Fruit fly (Drosophila melanogaster): ENCODE results near the gene fid.

fid gene

DNA sequence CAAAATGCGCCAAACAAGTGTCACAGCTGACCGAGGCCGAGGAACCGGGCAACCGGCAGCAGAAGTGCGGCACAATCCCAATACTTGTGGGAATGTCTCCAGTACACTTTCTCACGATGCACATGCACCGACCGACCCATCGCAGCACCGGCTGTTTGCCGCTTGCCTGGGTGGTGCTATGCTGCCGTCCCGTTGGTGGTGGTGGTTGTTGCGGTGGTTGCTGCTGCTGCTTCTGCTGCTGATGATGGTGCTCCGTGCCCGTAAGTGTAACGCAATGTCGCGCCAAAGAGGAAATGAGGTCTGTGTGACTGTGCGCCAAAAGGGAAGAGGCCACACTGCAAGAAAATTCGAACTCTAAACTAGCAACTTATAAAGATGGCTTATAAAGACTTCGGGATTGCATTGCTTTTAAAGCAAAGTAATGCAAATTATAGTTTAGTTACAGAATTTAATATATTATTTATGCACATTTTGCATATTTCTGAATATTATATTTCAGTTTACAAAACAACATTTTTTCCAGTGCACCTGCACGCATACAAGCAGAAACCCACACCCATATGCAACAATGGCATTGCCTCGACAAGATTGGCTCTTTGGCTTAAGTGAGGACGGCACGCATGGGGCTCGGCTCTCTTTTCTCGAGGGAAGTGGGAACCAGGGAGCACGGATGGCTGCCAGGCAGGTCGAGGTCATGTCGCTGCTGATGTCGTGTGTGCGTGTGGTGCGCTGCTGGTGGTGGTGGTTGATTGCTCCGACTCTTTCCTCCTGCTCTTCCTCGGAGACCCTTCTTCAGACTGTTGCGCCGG is 26.5 kb downstream of the fid start, which contains the start of gene CG43116 (continued):
- TF ChIP-seq oc (tag; optimal IDR thresholded peaks at IDR 0.05), result peak; percentile 91
- peak; percentile 80 for TF ChIP-seq tap (tag; optimal IDR thresholded peaks at IDR 0.05)
- peak; percentile 94 for TF ChIP-seq nom (GFP tag; optimal IDR thresholded peaks at IDR 0.05)
- peak; percentile 85 for TF ChIP-seq sim (GFP tag; IDR thresholded peaks at IDR 0.05)
- TF ChIP-seq ind (GFP tag; optimal IDR thresholded peaks at IDR 0.05), result no peak
- peak; percentile 91 for TF ChIP-seq CG2875 (GFP tag; optimal IDR thresholded peaks at IDR 0.05)
- peak; percentile 32; the same call in 1 of the 2 replicates for TF ChIP-seq Ravus (GFP tag; IDR thresholded peaks at IDR 0.05)
- TF ChIP-seq Hey (tag; optimal IDR thresholded peaks at IDR 0.05), result no peak
- peak; percentile 28; the same call in 1 of the 2 replicates for TF ChIP-seq aop (GFP tag; IDR thresholded peaks at IDR 0.05)
- peak; percentile 93 for TF ChIP-seq CG17328 (GFP tag; IDR thresholded peaks at IDR 0.05)
- no peak for TF ChIP-seq Antp (GFP tag; optimal IDR thresholded peaks at IDR 0.05)
- peak; percentile 93 for TF ChIP-seq row (GFP tag; IDR thresholded peaks at IDR 0.05)
- peak; percentile 85 for TF ChIP-seq tio (GFP tag; optimal IDR thresholded peaks at IDR 0.05)
- no peak for TF ChIP-seq sna (GFP tag; IDR thresholded peaks at IDR 0.05; ENCODE audit: partially characterized antibody)

dm6 chr3R:25997068-25997714 is 27.3 kb downstream of the fid start:
- no peak for TF ChIP-seq CG4360 (GFP tag; IDR thresholded peaks at IDR 0.05)
- TF ChIP-seq CG11695 (GFP tag; IDR thresholded peaks at IDR 0.05), result peak; percentile 71
- no peak for TF ChIP-seq Dek (tag; optimal IDR thresholded peaks at IDR 0.05)
- no peak for TF ChIP-seq sd (tag; optimal IDR thresholded peaks at IDR 0.05)
- peak; percentile 19 for TF ChIP-seq bab2 (GFP tag; optimal IDR thresholded peaks at IDR 0.05)
- peak; percentile 66 for TF ChIP-seq CG6654 (GFP tag; optimal IDR thresholded peaks at IDR 0.05)
- TF ChIP-seq CG10321 (GFP tag; IDR thresholded peaks at IDR 0.05), result no peak
- peak; percentile 82 for TF ChIP-seq CG10431 (GFP tag; optimal IDR thresholded peaks at IDR 0.05)
- TF ChIP-seq CG1792 (GFP tag; optimal IDR thresholded peaks at IDR 0.05), result no peak
- peak; percentile 85 for TF ChIP-seq CG8388 (GFP tag; optimal IDR thresholded peaks at IDR 0.05)
- no peak for TF ChIP-seq Poxn (GFP tag; IDR thresholded peaks at IDR 0.05)
- peak; percentile 11 for TF ChIP-seq scrt (GFP tag; optimal IDR thresholded peaks at IDR 0.05)
- peak; percentile 92 for TF ChIP-seq D19A (tag; optimal IDR thresholded peaks at IDR 0.05)
- no peak for TF ChIP-seq bigmax (GFP tag; optimal IDR thresholded peaks at IDR 0.05)
- no peak for TF ChIP-seq mld (GFP tag; IDR thresholded peaks at IDR 0.05; ENCODE audit: partially characterized antibody)
- peak; percentile 33; the same call in 1 of the 3 replicates for TF ChIP-seq otp (GFP tag; IDR thresholded peaks at IDR 0.05)
- peak; percentile 70 for TF ChIP-seq trh (GFP tag; optimal IDR thresholded peaks at IDR 0.05)
- TF ChIP-seq lilli (GFP tag; optimal IDR thresholded peaks at IDR 0.05), result no peak
- peak; percentile 99 for TF ChIP-seq HLHmδ (GFP tag; optimal IDR thresholded peaks at IDR 0.05)
- TF ChIP-seq Lim3 (GFP tag; IDR thresholded peaks at IDR 0.05), result no peak
- no peak for TF ChIP-seq Lpt (GFP tag; optimal IDR thresholded peaks at IDR 0.05)
- TF ChIP-seq CG7372 (GFP tag; IDR thresholded peaks at IDR 0.05), result no peak
- no peak for TF ChIP-seq CG10274 (GFP tag; optimal IDR thresholded peaks at IDR 0.05)
- no peak for TF ChIP-seq bbx (GFP tag; IDR thresholded peaks at IDR 0.05; ENCODE audit: partially characterized antibody)
- no peak for TF ChIP-seq Med (GFP tag)
- no peak for TF ChIP-seq HmgD (GFP tag; optimal IDR thresholded peaks at IDR 0.05)
- no peak for TF ChIP-seq Sry-δ (GFP tag; optimal IDR thresholded peaks at IDR 0.05)
- peak; percentile 57 for TF ChIP-seq Vsx1 (GFP tag; optimal IDR thresholded peaks at IDR 0.05)
- TF ChIP-seq h (optimal IDR thresholded peaks at IDR 0.05), result no peak
- TF ChIP-seq CG12155 (GFP tag; optimal IDR thresholded peaks at IDR 0.05), result peak; percentile 51
- TF ChIP-seq Oaz (GFP tag; IDR thresholded peaks at IDR 0.05), result no peak
- no peak for TF ChIP-seq seq (GFP tag; IDR thresholded peaks at IDR 0.05)
- peak; percentile 92 for TF ChIP-seq nom (GFP tag; optimal IDR thresholded peaks at IDR 0.05)
- peak; percentile 96 for TF ChIP-seq zen (tag; optimal IDR thresholded peaks at IDR 0.05)
- TF ChIP-seq ken (GFP tag; IDR thresholded peaks at IDR 0.05), result no peak
- no peak for TF ChIP-seq CG5953 (GFP tag; IDR thresholded peaks at IDR 0.05)
